Worm (Caenorhabditis elegans) whole organism, L4/young adult: ENCODE data around the gene nlp-55.

Experiments
- W03F9.2 ChIP-seq: fragments of 150-350 bp; optimal IDR thresholded peaks from 2 replicates; lab custom pipeline; 2014; ENCODE audit warnings: missing biosample characterization, missing genetic modification characterization
- him-1 ChIP-seq: sonication (generic microtip); optimal IDR thresholded peaks from 2 replicates; lab custom pipeline; 2016; ENCODE audit warnings: missing genotype, missing genetic modification reagents, missing genetic modification characterization, missing compliant biosample characterization

DNA sequence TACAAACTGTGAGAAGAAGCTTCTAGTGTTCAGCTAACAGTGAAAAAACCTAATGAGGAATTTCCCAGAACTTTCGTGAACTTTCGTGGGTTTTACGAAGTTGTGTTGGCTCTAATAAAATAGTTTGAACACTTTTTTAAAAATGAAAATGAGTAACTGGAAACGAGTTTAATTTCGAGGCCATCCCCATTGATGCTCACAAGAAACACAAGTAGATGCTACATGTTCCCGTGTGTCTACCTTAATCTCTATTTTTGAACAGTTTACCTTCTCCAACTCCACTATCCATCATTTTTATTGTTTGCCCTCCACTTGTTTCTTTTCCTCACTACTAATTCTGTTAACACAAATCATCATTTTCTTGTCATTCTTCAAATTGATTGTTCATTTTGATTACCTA lies 38.4 kb upstream of the nlp-55 start, which contains the start of gene C26D10.7:
- TF ChIP-seq him-1 (tag; lab: Kevin White, UChicago), result no peak
- no peak for TF ChIP-seq W03F9.2 (tag; lab: Kevin White, UChicago)
